Fruit fly (Drosophila melanogaster) whole organism, wandering third instar larva: ENCODE data around the gene cv.

ENCODE experiments used
- Abd-B ChIP-seq: fragments of >200 bp; optimal IDR thresholded peaks from 2 replicates; lab custom pipeline; 2017; ENCODE audit warnings: missing biosample characterization, missing genetic modification characterization
- Dif ChIP-seq: fragments of 200-275, 200-300 bp; sonication (Bioruptor generic); optimal IDR thresholded peaks from 2 replicates; lab custom pipeline; 2018; ENCODE audit warnings: missing biosample characterization, missing genetic modification characterization; ENCODE audit not compliant: partially characterized antibody
- Hr78 ChIP-seq: fragments of >200 bp; optimal IDR thresholded peaks from 2 replicates; lab custom pipeline; 2017; ENCODE audit warnings: missing biosample characterization, missing genetic modification characterization
- OdsH ChIP-seq: fragments of 200-800 bp; sonication (Bioruptor generic); optimal IDR thresholded peaks from 2 replicates; lab custom pipeline; 2016; ENCODE audit warnings: missing biosample characterization, mild to moderate bottlenecking, missing genetic modification characterization
- br ChIP-seq: fragments of 200-800 bp; sonication (Bioruptor generic); optimal IDR thresholded peaks from 2 replicates; lab custom pipeline; 2016; ENCODE audit warnings: missing biosample characterization, missing genetic modification characterization
- dl ChIP-seq, 2 experiments: fragments of 175-275, 200-275 bp in 1 of 2; fragments of 200-275 bp in 1 of 2; sonication (Bioruptor generic); optimal IDR thresholded peaks; lab custom pipeline; 2018; ENCODE audit warnings: mild to moderate bottlenecking in 2 of 2, missing biosample characterization in 2 of 2, missing genetic modification characterization in 2 of 2, moderate library complexity in 2 of 2; ENCODE audit not compliant: partially characterized antibody in 2 of 2, insufficient read depth in 1 of 2
- ey ChIP-seq: fragments of 200-800 bp; sonication (Bioruptor generic); optimal IDR thresholded peaks from 2 replicates; lab custom pipeline; 2016; ENCODE audit warnings: missing biosample characterization, missing genetic modification characterization
- h ChIP-seq: fragments of 200-800 bp; sonication (Bioruptor generic); optimal IDR thresholded peaks from 3 replicates; lab custom pipeline; 2016; ENCODE audit warnings: missing biosample characterization, mild to moderate bottlenecking, missing genetic modification characterization
- lola ChIP-seq: fragments of >200 bp; optimal IDR thresholded peaks from 2 replicates; lab custom pipeline; 2017; ENCODE audit warnings: missing biosample characterization, missing genetic modification characterization

- no peak for TF ChIP-seq lola (GFP tag; lab: Kevin White, UChicago)
- no peak for TF ChIP-seq dl (GFP tag; optimal IDR thresholded peaks at IDR 0.05; lab: Kevin White, UChicago; ENCODE audit: insufficient read depth in 1 of 2, partially characterized antibody in 2 of 2)
- no peak for TF ChIP-seq Dif
- no peak for TF ChIP-seq br (GFP tag; lab: Kevin White, UChicago)
- no peak for TF ChIP-seq h (GFP tag; lab: Kevin White, UChicago)
- TF ChIP-seq Abd-B: no peak
- TF ChIP-seq Hr78 (GFP tag; lab: Kevin White, UChicago): no peak
- TF ChIP-seq ey: no peak
- TF ChIP-seq OdsH (GFP tag; lab: Kevin White, UChicago): no peak
These were observed 23.2 kb downstream of the cv start for dm6 chrX:5712966-5713365.
